Worm (Caenorhabditis elegans): ENCODE measurements around the gene wsp-1.
A peak's percentile ranks its signal among the peaks of the same experiment; 100 is the strongest.

Gene wsp-1

DNA sequence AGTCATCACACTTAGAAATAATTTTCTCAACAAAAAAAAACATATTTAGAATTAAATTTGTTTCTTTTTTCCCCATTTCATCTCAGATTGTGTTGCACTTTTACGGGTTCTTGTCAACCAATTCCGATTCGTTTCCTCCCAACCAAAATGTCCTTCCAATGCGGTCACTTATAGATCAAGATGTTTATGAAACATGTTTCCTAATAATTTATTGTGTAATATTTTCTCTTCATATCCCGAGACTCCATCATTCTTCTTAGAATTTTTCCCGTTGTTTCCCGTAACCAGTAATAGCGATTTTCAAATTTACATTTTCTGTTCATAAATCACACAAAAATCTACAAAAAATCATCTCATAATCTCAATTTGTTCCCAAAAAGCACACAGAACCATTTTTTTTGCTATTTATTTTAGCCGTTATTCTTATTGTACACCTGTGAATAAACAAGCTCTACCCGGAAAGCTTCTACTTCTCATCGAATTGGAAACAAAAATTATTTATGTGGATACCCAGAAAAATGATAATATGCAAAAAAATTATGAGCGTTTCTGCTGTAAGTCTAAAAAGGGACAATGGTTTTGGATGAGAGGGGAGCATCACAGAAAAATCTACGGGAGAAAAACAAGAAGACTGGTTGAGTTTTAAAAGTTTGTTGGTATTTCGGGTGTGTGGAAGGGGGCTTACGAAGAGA lies 10.2 kb downstream of the wsp-1 start (continued):
- TF ChIP-seq madf-3 (GFP tag; IDR thresholded peaks at IDR 0.05) (no peak), nhr-179 (tag; optimal IDR thresholded peaks at IDR 0.05) (no peak), T26A5.8 (tag; optimal IDR thresholded peaks at IDR 0.05) (no peak), nfyb-1 (GFP tag; IDR thresholded peaks at IDR 0.05) (no peak), attf-5 (GFP tag; optimal IDR thresholded peaks at IDR 0.05) (peak; percentile 1), mes-4 (tag; optimal IDR thresholded peaks at IDR 0.05) (no peak), madf-10 (tag; optimal IDR thresholded peaks at IDR 0.05) (no peak), Y53G8AR.9 (GFP tag; conservative IDR thresholded peaks at IDR 0.05) (0 out of 2 replicates have a peak, but pooled peaks have one; percentile 37), lin-35 (GFP tag; optimal IDR thresholded peaks at IDR 0.05) (no peak), let-607 (tag; optimal IDR thresholded peaks at IDR 0.05) (no peak), ZK185.1 (tag; optimal IDR thresholded peaks at IDR 0.05; ENCODE audit: poor library complexity, severe bottlenecking) (no peak), D2030.7 (GFP tag; IDR thresholded peaks at IDR 0.05) (no peak), fkh-3 (tag; optimal IDR thresholded peaks at IDR 0.05) (no peak), hlh-12 (tag; optimal IDR thresholded peaks at IDR 0.05) (no peak), bed-2 (GFP tag; IDR thresholded peaks at IDR 0.05) (no peak), F37B4.10 (GFP tag; IDR thresholded peaks at IDR 0.05) (no peak), tbp1 (GFP tag; optimal IDR thresholded peaks at IDR 0.05) (no peak), hsf-1 (GFP tag; IDR thresholded peaks at IDR 0.05) (peak; percentile 43), rcor-1 (GFP tag; IDR thresholded peaks at IDR 0.05) (no peak), pha-4 (tag; optimal IDR thresholded peaks at IDR 0.05) (no peak), ceh-79 (tag; optimal IDR thresholded peaks at IDR 0.05) (peak; percentile 60), him-1 (tag; optimal IDR thresholded peaks at IDR 0.05) (peak; percentile 100)

DNA sequence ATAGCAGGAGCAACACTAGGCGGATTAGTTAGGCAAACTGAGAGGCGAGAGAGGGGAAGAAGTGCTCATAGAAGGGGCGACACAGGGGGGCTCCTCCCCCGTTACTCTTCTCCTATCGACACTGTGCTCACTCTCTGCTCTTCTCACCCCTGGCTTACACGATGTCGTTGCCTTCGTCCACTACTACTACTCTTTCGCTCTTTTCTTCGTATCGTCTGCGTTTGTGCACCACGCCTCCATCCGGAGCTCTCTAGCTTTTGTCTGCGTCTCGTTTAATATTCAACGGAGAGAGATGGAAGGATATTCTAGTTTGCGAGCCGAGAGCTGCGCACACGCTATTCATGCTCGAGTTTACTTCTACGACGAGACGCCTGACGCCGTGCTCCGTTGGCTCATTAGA lies 15.4 kb downstream of the wsp-1 start:
- 0 out of 2 replicates have a peak, but pooled peaks have one; percentile 24 for TF ChIP-seq nfyb-1 (GFP tag; IDR thresholded peaks at IDR 0.05)
- no peak for TF ChIP-seq nhr-120 (GFP tag; IDR thresholded peaks at IDR 0.05)
- no peak for TF ChIP-seq sptf-2 (GFP tag; optimal IDR thresholded peaks at IDR 0.05)
- no peak for TF ChIP-seq F49E8.2 (tag; optimal IDR thresholded peaks at IDR 0.05; ENCODE audit: insufficient read depth)
- TF ChIP-seq F33H1.4 (GFP tag; IDR thresholded peaks at IDR 0.05): no peak
- TF ChIP-seq egrh-3 (GFP tag; IDR thresholded peaks at IDR 0.05): 0 out of 2 replicates have a peak, but pooled peaks have one; percentile 16
- no peak for TF ChIP-seq ztf-3 (GFP tag; optimal IDR thresholded peaks at IDR 0.05)
- 0 out of 2 replicates have a peak, but pooled peaks have one; percentile 27 for TF ChIP-seq mcd-1 (GFP tag; IDR thresholded peaks at IDR 0.05)
- TF ChIP-seq hmg-1.2 (GFP tag; IDR thresholded peaks at IDR 0.05): peak; percentile 42; the same call in 1 of the 2 replicates
- peak; percentile 15 for TF ChIP-seq chd-7 (tag; optimal IDR thresholded peaks at IDR 0.05)
- TF ChIP-seq ceh-27 (GFP tag; optimal IDR thresholded peaks at IDR 0.05): no peak
- TF ChIP-seq repo-1 (tag; optimal IDR thresholded peaks at IDR 0.05): no peak
- TF ChIP-seq K12H6.12 (tag; optimal IDR thresholded peaks at IDR 0.05): peak; percentile 12
- TF ChIP-seq lin-26 (GFP tag; IDR thresholded peaks at IDR 0.05): no peak
- TF ChIP-seq F57C9.4 (tag; optimal IDR thresholded peaks at IDR 0.05): no peak
- TF ChIP-seq cebp-1 (GFP tag; IDR thresholded peaks at IDR 0.05): no peak
- TF ChIP-seq cebp-1 (tag; optimal IDR thresholded peaks at IDR 0.05): peak; percentile 11
